Worm (Caenorhabditis elegans) whole organism, L4 larva: ENCODE results near the gene far-6.

Source experiments
- D1046.2 ChIP-seq: fragments of 200-800 bp; sonication (Bioruptor generic); IDR thresholded peaks from 2 replicates; pipeline ENCODE4 v1.3.6; 2022; ENCODE audit warnings: missing genetic modification characterization, missing compliant biosample characterization
- F26F4.8 ChIP-seq: fragments of 200-800 bp; sonication (Bioruptor generic); conservative IDR thresholded peaks from 2 replicates; pipeline ENCODE4 v1.3.6; 2022; ENCODE audit warnings: missing genetic modification characterization, missing compliant biosample characterization
- F37D6.2 ChIP-seq: sonication (generic microtip); optimal IDR thresholded peaks from 2 replicates; lab custom pipeline; 2016; ENCODE audit warnings: mild to moderate bottlenecking, missing genetic modification characterization, missing compliant biosample characterization
- F49E8.2 ChIP-seq: sonication (generic microtip); optimal IDR thresholded peaks from 2 replicates; lab custom pipeline; 2016; ENCODE audit warnings: missing compliant biosample characterization, mild to moderate bottlenecking, missing genetic modification characterization, borderline replicate concordance
- Y48G9A.11 ChIP-seq: fragments of 200-800 bp; sonication (Bioruptor generic); IDR thresholded peaks from 2 replicates; pipeline ENCODE4 v1.3.6; 2022; ENCODE audit warnings: missing genetic modification reagents, missing genetic modification characterization, missing compliant biosample characterization
- ZK337.2 ChIP-seq: fragments of 200-800 bp; sonication (Bioruptor generic); IDR thresholded peaks from 2 replicates; pipeline ENCODE4 v1.3.6; 2022; ENCODE audit warnings: missing genetic modification reagents, missing genetic modification characterization, missing compliant biosample characterization
- aha-1 ChIP-seq: fragments of 150-350 bp; peaks from one replicate; lab custom pipeline; 2014; ENCODE audit warnings: missing biosample characterization, missing genetic modification characterization
- arid-1 ChIP-seq: fragments of 200-800 bp; sonication (Bioruptor generic); conservative IDR thresholded peaks from 2 replicates; pipeline ENCODE4 v1.3.6; 2022; ENCODE audit warnings: missing genetic modification reagents, missing genetic modification characterization, missing compliant biosample characterization
- attf-4 ChIP-seq: sonication (generic microtip); optimal IDR thresholded peaks from 3 replicates; lab custom pipeline; 2017; ENCODE audit warnings: missing biosample characterization, missing genetic modification characterization
- ctbp-1 ChIP-seq: fragments of 200-800 bp; sonication (Bioruptor generic); IDR thresholded peaks from 2 replicates; pipeline ENCODE4 v1.3.6; 2022; ENCODE audit warnings: missing genetic modification reagents, missing genetic modification characterization, missing compliant biosample characterization
- daf-12 ChIP-seq: fragments of 150-350 bp; optimal IDR thresholded peaks from 2 replicates; lab custom pipeline; 2014; ENCODE audit warnings: missing biosample characterization, missing genetic modification reagents, missing genetic modification characterization
- daf-19 ChIP-seq: fragments of 200-800 bp; sonication (Bioruptor generic); conservative IDR thresholded peaks from 2 replicates; pipeline ENCODE4 v1.3.6; 2022; ENCODE audit warnings: missing genetic modification characterization, missing compliant biosample characterization
- dmd-8 ChIP-seq: fragments of 200-800 bp; sonication (Bioruptor generic); IDR thresholded peaks from 2 replicates; pipeline ENCODE4 v1.3.6; 2022; ENCODE audit warnings: missing genetic modification characterization, missing compliant biosample characterization
- dpl-1 ChIP-seq: fragments of 150-350 bp; optimal IDR thresholded peaks from 2 replicates; lab custom pipeline; 2014; ENCODE audit warnings: missing biosample characterization, missing genetic modification reagents, missing genetic modification characterization
- egl-27 ChIP-seq: sonication (generic microtip); optimal IDR thresholded peaks from 3 replicates; lab custom pipeline; 2017; ENCODE audit warnings: missing biosample characterization, missing genetic modification reagents, missing genetic modification characterization
- egl-43 ChIP-seq: fragments of 200-800 bp; sonication (Bioruptor generic); IDR thresholded peaks from 2 replicates; pipeline ENCODE4 v1.3.6; 2022; ENCODE audit warnings: missing genetic modification reagents, missing genetic modification characterization, missing compliant biosample characterization
- fkh-10 ChIP-seq: fragments of 150-350 bp; optimal IDR thresholded peaks from 2 replicates; lab custom pipeline; 2014; ENCODE audit warnings: missing biosample characterization, missing genetic modification reagents, missing genetic modification characterization
- gei-8 ChIP-seq: fragments of 200-800 bp; sonication (Bioruptor generic); optimal IDR thresholded peaks from 2 replicates; lab custom pipeline; 2018; ENCODE audit warnings: mild to moderate bottlenecking, missing genetic modification characterization, missing compliant biosample characterization
- hlh-11 ChIP-seq: fragments of 200-800 bp; sonication (Bioruptor generic); optimal IDR thresholded peaks from 2 replicates; lab custom pipeline; 2018; ENCODE audit warnings: mild to moderate bottlenecking, missing genetic modification characterization, missing compliant biosample characterization
- hlh-30 ChIP-seq: sonication (generic microtip); optimal IDR thresholded peaks from 2 replicates; lab custom pipeline; 2017; ENCODE audit warnings: antibody characterized with exemption, mild to moderate bottlenecking, missing genetic modification characterization, missing compliant biosample characterization; ENCODE audit not compliant: insufficient read depth
- lin-15B ChIP-seq: fragments of 150-350 bp; sonication (generic microtip); optimal IDR thresholded peaks from 3 replicates; lab custom pipeline; 2014; ENCODE audit warnings: missing biosample characterization, missing genetic modification characterization
- lin-38 ChIP-seq: fragments of 200-800 bp; sonication (Bioruptor generic); IDR thresholded peaks from 2 replicates; pipeline ENCODE4 v1.3.6; 2022; ENCODE audit warnings: missing genetic modification reagents, missing genetic modification characterization, missing compliant biosample characterization
- lsy-2 ChIP-seq, 2 experiments: fragments of 150-350 bp in 1 of 2; sonication (generic microtip) in 1 of 2; optimal IDR thresholded peaks; 2 replicates each; lab custom pipeline; 2014 to 2017; ENCODE audit warnings: missing biosample characterization in 2 of 2, missing genetic modification characterization in 2 of 2
- madf-5 ChIP-seq, 2 experiments: fragments of 200-800 bp; sonication (Bioruptor generic); IDR thresholded peaks; 2 replicates each; pipeline ENCODE4 v1.3.6; 2022; ENCODE audit warnings: missing compliant biosample characterization in 2 of 2, missing genetic modification characterization in 2 of 2
- mdt-29 ChIP-seq: fragments of 200-800 bp; sonication (Bioruptor generic); IDR thresholded peaks from 2 replicates; pipeline ENCODE4 v1.3.6; 2022; ENCODE audit warnings: missing genetic modification reagents, missing genetic modification characterization, missing compliant biosample characterization
- mep-1 ChIP-seq: fragments of 150-350 bp; sonication (generic microtip); optimal IDR thresholded peaks from 3 replicates; lab custom pipeline; 2014; ENCODE audit warnings: missing biosample characterization, missing genetic modification characterization
- mes-2 ChIP-seq: sonication (generic microtip); optimal IDR thresholded peaks from 2 replicates; lab custom pipeline; 2016; ENCODE audit warnings: missing genotype, mild to moderate bottlenecking, missing genetic modification characterization, missing compliant biosample characterization; ENCODE audit not compliant: poor library complexity, severe bottlenecking
- nhr-102 ChIP-seq: sonication (generic microtip); optimal IDR thresholded peaks from 2 replicates; lab custom pipeline; 2016; ENCODE audit warnings: mild to moderate bottlenecking, missing genetic modification characterization, moderate library complexity, missing compliant biosample characterization
- nhr-111 ChIP-seq: fragments of 200-800 bp; sonication (Bioruptor generic); optimal IDR thresholded peaks from 2 replicates; lab custom pipeline; 2018; ENCODE audit warnings: mild to moderate bottlenecking, missing genetic modification characterization, missing compliant biosample characterization
- nhr-76 ChIP-seq: fragments of 150-350 bp; optimal IDR thresholded peaks from 2 replicates; lab custom pipeline; 2014; ENCODE audit warnings: missing biosample characterization, missing genetic modification characterization
- nhr-77 ChIP-seq: fragments of 150-350 bp; optimal IDR thresholded peaks from 2 replicates; lab custom pipeline; 2014; ENCODE audit warnings: missing biosample characterization, missing genetic modification characterization
- set-16 ChIP-seq: fragments of 200-800 bp; sonication (Bioruptor generic); IDR thresholded peaks from 2 replicates; pipeline ENCODE4 v1.3.6; 2022; ENCODE audit warnings: missing genetic modification reagents, missing genetic modification characterization, missing compliant biosample characterization
- skn-1 ChIP-seq: fragments of 150-350 bp; optimal IDR thresholded peaks from 2 replicates; lab custom pipeline; 2014; ENCODE audit warnings: missing biosample characterization, missing genetic modification characterization
- snpc-1.2 ChIP-seq: fragments of 200-800 bp; sonication (Bioruptor generic); IDR thresholded peaks from 2 replicates; pipeline ENCODE4 v1.3.6; 2022; ENCODE audit warnings: missing genetic modification reagents, missing genetic modification characterization, missing compliant biosample characterization
- unc-130 ChIP-seq: sonication (generic microtip); optimal IDR thresholded peaks from 2 replicates; lab custom pipeline; 2016; ENCODE audit warnings: missing genetic modification reagents, missing genetic modification characterization, missing compliant biosample characterization
- ztf-7 ChIP-seq: fragments of 150-350 bp; optimal IDR thresholded peaks from 2 replicates; lab custom pipeline; 2014; ENCODE audit warnings: missing biosample characterization, missing genetic modification characterization

Gene far-6

DNA sequence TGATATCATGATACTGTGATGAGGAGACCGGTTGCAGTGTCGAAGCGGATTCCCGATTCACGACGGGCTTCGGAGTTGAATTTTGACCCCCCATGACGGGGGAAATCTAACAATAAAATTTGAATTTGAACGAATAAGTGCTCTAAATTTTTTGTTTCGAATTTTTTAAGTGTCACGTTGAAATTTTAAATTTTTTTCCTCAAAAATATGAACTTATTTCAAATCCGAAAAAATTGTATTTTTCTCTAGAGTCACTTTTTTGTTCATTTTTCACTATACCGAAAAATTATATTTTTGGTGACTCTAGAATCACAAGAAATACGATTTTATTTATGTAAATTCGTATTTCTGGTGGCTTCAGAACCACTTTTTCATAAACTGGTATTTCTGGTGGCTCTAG, 30.3 kb downstream of the far-6 start, which contains the start of gene W02A2.8:
Gene W02A2.8, minus strand, starts transcription at position 101 of the 400 bp plus-strand sequence.
- TF ChIP-seq nhr-111 (GFP tag; lab: Kevin White, UChicago), result no peak
- 0 out of 2 replicates have a peak, but pooled peaks have one; percentile 11 for TF ChIP-seq ZK337.2 (GFP tag; lab: Robert Waterston, UW)

DNA sequence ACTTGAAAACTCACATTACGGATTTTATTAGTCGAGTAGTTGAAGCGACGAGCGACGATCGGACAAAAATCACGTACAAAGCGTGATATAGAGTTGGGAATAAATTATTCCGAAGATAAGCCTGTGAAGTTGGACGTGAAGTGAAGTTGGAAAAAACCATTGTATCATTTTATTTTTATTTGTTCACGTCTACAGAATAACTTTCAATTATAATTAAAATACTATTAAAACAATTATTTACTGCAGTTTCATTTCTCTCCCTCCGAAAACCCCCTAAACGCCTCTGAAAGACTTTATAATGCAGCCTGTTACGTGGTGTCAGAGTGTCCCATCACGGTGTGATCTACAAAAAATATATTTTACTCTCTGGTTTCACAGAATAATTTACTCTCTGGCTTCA, 32.0 kb downstream of the far-6 start, which contains the start of gene Y62E10A.3:
Gene Y62E10A.3, minus strand, starts transcription at position 101 of the 400 bp plus-strand sequence.
- no peak for TF ChIP-seq gei-8
- no peak for TF ChIP-seq hlh-11 (tag; lab: Kevin White, UChicago)
- no peak for TF ChIP-seq lin-15B (tag; lab: Kevin White, UChicago)
- TF ChIP-seq arid-1 (GFP tag; lab: Robert Waterston, UW), result no peak
- TF ChIP-seq skn-1 (tag; lab: Kevin White, UChicago), result no peak
- no peak for TF ChIP-seq D1046.2 (GFP tag; lab: Robert Waterston, UW)
- no peak for TF ChIP-seq fkh-10 (GFP tag; lab: Kevin White, UChicago)
- TF ChIP-seq F26F4.8, result no peak
- no peak for TF ChIP-seq daf-12 (tag; lab: Kevin White, UChicago)
- TF ChIP-seq ztf-7 (tag; lab: Kevin White, UChicago), result no peak
- TF ChIP-seq nhr-76, result no peak
- TF ChIP-seq, all 104 proteins: peak for 0

DNA sequence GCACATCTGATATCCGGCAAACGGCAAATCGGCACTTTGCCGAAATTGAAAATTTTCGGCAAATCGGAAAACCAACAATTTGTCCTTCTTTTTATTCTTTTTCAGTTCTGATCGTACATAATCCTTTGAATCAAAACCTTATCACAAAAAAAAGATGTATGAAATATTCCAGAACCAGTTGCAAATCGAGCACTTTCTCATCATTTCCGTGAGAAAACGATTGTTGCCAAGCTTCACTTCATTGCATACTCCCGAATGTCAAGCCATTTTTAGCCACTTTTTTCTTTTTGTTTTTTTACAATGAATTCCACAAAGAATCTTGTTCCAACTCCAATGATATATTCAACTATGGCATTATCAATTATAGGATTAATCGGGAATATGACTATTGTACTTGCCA, 36.7 kb downstream of the far-6 start, which contains the start of gene srsx-25:
Gene srsx-25, plus strand, starts transcription at position 301 of the 400 bp plus-strand sequence.
- peak; percentile 79 for TF ChIP-seq aha-1 (tag; lab: Kevin White, UChicago)
- no peak for TF ChIP-seq madf-5 (GFP tag; IDR thresholded peaks at IDR 0.05; lab: Robert Waterston, UW)

DNA sequence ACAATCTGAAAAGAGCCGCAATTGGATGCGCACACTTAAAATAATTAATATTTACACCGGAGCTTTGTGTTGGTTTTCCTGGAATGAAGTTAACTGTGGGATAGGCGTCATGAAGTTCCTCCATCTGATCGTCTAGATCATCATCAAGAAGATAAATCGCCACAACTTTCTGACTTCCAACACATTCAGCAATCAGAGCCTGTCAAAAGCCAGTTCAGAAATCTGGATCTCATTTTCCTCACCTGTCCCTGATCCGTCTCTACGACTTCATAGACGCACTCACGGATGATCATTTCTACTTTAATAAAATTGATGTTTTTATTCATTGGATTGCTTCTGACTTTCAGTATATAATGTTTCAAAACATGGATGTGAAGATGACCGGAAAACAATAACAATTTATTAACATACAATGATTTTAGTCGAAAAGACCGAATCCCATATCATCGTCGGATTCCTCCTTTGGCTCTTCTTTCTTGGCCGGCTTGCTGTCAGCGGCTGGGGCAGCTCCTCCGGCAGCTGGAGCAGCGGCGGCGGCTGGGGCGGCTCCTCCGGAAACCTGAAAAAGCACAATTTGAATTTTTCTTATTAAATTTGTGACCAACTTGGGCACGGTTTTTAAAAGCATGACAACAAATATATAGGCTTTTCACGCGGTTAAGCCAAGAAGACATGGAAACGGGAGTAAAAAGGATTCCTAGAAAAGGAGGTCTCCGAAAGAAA, 41.1 kb downstream of the far-6 start, which contains the start of gene agt-1:
Gene agt-1, minus strand, starts transcription at position 293 of the 723 bp plus-strand sequence.
- TF ChIP-seq dmd-8 (GFP tag; lab: Robert Waterston, UW) (0 out of 2 replicates have a peak, but pooled peaks have one; percentile 19), nhr-102 (peak; percentile 4), set-16 (GFP tag; lab: Robert Waterston, UW) (peak; percentile 95), daf-19 (GFP tag; lab: Robert Waterston, UW) (no peak), Y48G9A.11 (GFP tag; lab: Robert Waterston, UW) (0 out of 2 replicates have a peak, but pooled peaks have one; percentile 17), ctbp-1 (GFP tag; lab: Robert Waterston, UW) (0 out of 2 replicates have a peak, but pooled peaks have one; percentile 47), F49E8.2 (tag; lab: Kevin White, UChicago) (peak; percentile 38), aha-1 (tag; lab: Kevin White, UChicago) (peak; percentile 28), F37D6.2 (tag; lab: Kevin White, UChicago) (no peak), arid-1 (GFP tag; lab: Robert Waterston, UW) (peak; percentile 50; the same call in 1 of the 2 replicates), mdt-29 (GFP tag; lab: Robert Waterston, UW) (0 out of 2 replicates have a peak, but pooled peaks have one; percentile 44), snpc-1.2 (peak; percentile 60), gei-8 (no peak)
- TF ChIP-seq, all 104 proteins: peak for 10

DNA sequence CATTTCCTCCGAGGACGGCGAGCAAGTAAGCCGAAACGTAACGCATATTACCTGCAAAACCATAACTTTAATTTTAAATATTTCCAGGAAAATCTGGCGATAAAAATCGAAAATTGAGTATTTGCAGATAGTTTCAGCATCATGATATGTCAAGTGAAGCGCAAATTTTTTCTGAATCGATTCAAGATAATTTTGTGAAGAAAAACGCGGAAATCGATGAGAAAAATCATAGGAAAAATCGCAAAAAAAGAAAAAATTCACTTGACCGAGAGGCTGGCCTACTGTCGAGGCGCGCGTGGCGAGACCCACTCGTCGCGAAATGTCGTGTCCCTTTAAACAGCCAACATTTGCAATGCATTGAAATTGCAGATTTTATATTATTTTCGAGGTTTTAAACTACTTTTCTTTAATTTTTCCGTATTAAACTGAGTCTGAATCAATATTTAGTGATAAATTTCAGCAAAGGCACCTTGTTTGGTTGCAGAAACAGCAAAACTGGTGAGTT, 42.1 kb downstream of the far-6 start, which contains the start of the genes rla-2, popl-7 and Y62E10A.24:
Gene rla-2, minus strand, starts transcription at position 51 of the 505 bp plus-strand sequence.
Gene popl-7, plus strand, starts transcription at position 455 of the 505 bp plus-strand sequence.
Gene Y62E10A.24, plus strand, starts transcription at position 476 of the 505 bp plus-strand sequence.
- peak; percentile 58 for TF ChIP-seq mes-2 (tag; lab: Kevin White, UChicago)
- TF ChIP-seq dpl-1 (GFP tag; lab: Kevin White, UChicago), result peak; percentile 44
- TF ChIP-seq ztf-7 (tag; lab: Kevin White, UChicago), result peak; percentile 40
- TF ChIP-seq nhr-102, result no peak
- peak; percentile 28 for TF ChIP-seq hlh-30 (tag; lab: Kevin White, UChicago)
- TF ChIP-seq nhr-77, result peak; percentile 16
- no peak for TF ChIP-seq attf-4
- no peak for TF ChIP-seq egl-27
- TF ChIP-seq egl-43, result no peak
- TF ChIP-seq lsy-2 (tag; optimal IDR thresholded peaks at IDR 0.05; lab: Kevin White, UChicago), result peak in 1 of 2 experiments; percentile 75
- peak; percentile 3 for TF ChIP-seq mep-1 (tag; lab: Kevin White, UChicago)
- no peak for TF ChIP-seq unc-130 (GFP tag; lab: Kevin White, UChicago)
- TF ChIP-seq lin-38 (GFP tag; lab: Robert Waterston, UW), result peak; percentile 39; the same call in 1 of the 2 replicates
- TF ChIP-seq, all 104 proteins: peak for 8
